Worm (Caenorhabditis elegans) whole organism, young adult: Measurements from ENCODE around the gene ckr-2.

Source experiments
- C06A6.2 ChIP-seq: fragments of 200-800 bp; sonication (Bioruptor generic); conservative IDR thresholded peaks from 2 replicates; pipeline ENCODE4 v1.3.6; 2022; ENCODE audit warnings: missing genetic modification characterization, missing compliant biosample characterization
- C17E4.6 ChIP-seq: fragments of 200-800 bp; sonication (Bioruptor generic); IDR thresholded peaks from 2 replicates; pipeline ENCODE4 v1.3.6; 2022; ENCODE audit warnings: missing genetic modification reagents, missing genetic modification characterization, missing compliant biosample characterization
- F33H1.4 ChIP-seq: fragments of 200-800 bp; sonication (Bioruptor generic); IDR thresholded peaks from 2 replicates; pipeline ENCODE4 v1.3.6; 2022; ENCODE audit warnings: missing genetic modification reagents, missing genetic modification characterization, missing compliant biosample characterization
- F49E8.2 ChIP-seq: sonication (generic microtip); optimal IDR thresholded peaks from 3 replicates; lab custom pipeline; 2017; ENCODE audit warnings: missing genetic modification characterization, mild to moderate bottlenecking, missing compliant biosample characterization, antibody characterized with exemption, moderate library complexity; ENCODE audit not compliant: insufficient read depth
- K11D2.4 ChIP-seq: fragments of 200-800 bp; sonication (Bioruptor generic); IDR thresholded peaks from 2 replicates; pipeline ENCODE4 v1.3.6; 2022; ENCODE audit warnings: missing genetic modification reagents, missing genetic modification characterization, missing compliant biosample characterization
- K12H6.12 ChIP-seq: fragments of 200-800 bp; sonication (Bioruptor generic); optimal IDR thresholded peaks from 2 replicates; lab custom pipeline; 2018; ENCODE audit warnings: mild to moderate bottlenecking, missing genetic modification characterization, missing compliant biosample characterization
- Y56A3A.18 ChIP-seq: fragments of 200-800 bp; sonication (Bioruptor generic); IDR thresholded peaks from 2 replicates; pipeline ENCODE4 v1.3.6; 2022; ENCODE audit warnings: missing genetic modification reagents, missing genetic modification characterization, missing compliant biosample characterization
- akir-1 ChIP-seq: fragments of 200-800 bp; sonication (Bioruptor generic); optimal IDR thresholded peaks from 2 replicates; lab custom pipeline; 2018; ENCODE audit warnings: mild to moderate bottlenecking, missing genetic modification characterization, moderate library complexity, missing compliant biosample characterization
- atf-7 ChIP-seq: sonication (generic microtip); optimal IDR thresholded peaks from 2 replicates; lab custom pipeline; 2017; ENCODE audit warnings: mild to moderate bottlenecking, missing genetic modification characterization, missing compliant biosample characterization
- athp-1 ChIP-seq: sonication (generic microtip); optimal IDR thresholded peaks from 2 replicates; lab custom pipeline; 2017; ENCODE audit warnings: mild to moderate bottlenecking, missing genetic modification characterization, missing compliant biosample characterization
- ccch-3 ChIP-seq: fragments of 200-800 bp; sonication (Bioruptor generic); optimal IDR thresholded peaks from 2 replicates; lab custom pipeline; 2018; ENCODE audit warnings: mild to moderate bottlenecking, missing genetic modification characterization, missing compliant biosample characterization
- ceh-100 ChIP-seq: fragments of 200-800 bp; sonication (Bioruptor generic); IDR thresholded peaks from 2 replicates; pipeline ENCODE4 v1.3.6; 2022; ENCODE audit warnings: missing genetic modification reagents, missing genetic modification characterization, missing compliant biosample characterization
- ceh-27 ChIP-seq: fragments of 200-800 bp; sonication (Bioruptor generic); optimal IDR thresholded peaks from 2 replicates; lab custom pipeline; 2018; ENCODE audit warnings: mild to moderate bottlenecking, missing genetic modification characterization, moderate library complexity, missing compliant biosample characterization
- ceh-91 ChIP-seq: fragments of 200-800 bp; sonication (Bioruptor generic); IDR thresholded peaks from 2 replicates; pipeline ENCODE4 v1.3.6; 2022; ENCODE audit warnings: missing genetic modification reagents, missing genetic modification characterization, missing compliant biosample characterization
- egl-44 ChIP-seq: fragments of 200-800 bp; sonication (Bioruptor generic); IDR thresholded peaks from 2 replicates; pipeline ENCODE4 v1.3.6; 2022; ENCODE audit warnings: missing genetic modification reagents, missing genetic modification characterization, missing compliant biosample characterization
- egrh-3 ChIP-seq: fragments of 200-800 bp; sonication (Bioruptor generic); IDR thresholded peaks from 2 replicates; pipeline ENCODE4 v1.3.6; 2022; ENCODE audit warnings: missing genetic modification reagents, missing genetic modification characterization, missing compliant biosample characterization
- gei-17 ChIP-seq: fragments of 200-800 bp; sonication (Bioruptor generic); optimal IDR thresholded peaks from 2 replicates; lab custom pipeline; 2018; ENCODE audit warnings: mild to moderate bottlenecking, missing genetic modification characterization, missing compliant biosample characterization
- hmg-20 ChIP-seq: fragments of 200-800 bp; sonication (Bioruptor generic); IDR thresholded peaks from 2 replicates; pipeline ENCODE4 v1.3.6; 2022; ENCODE audit warnings: missing genetic modification reagents, missing genetic modification characterization, missing compliant biosample characterization
- hrde-1 ChIP-seq: sonication (generic microtip); optimal IDR thresholded peaks from 2 replicates; lab custom pipeline; 2016; ENCODE audit warnings: missing genetic modification characterization, mild to moderate bottlenecking, missing compliant biosample characterization, moderate library complexity, missing genotype, missing genetic modification reagents, borderline replicate concordance
- lin-26 ChIP-seq: fragments of 200-800 bp; sonication (Bioruptor generic); IDR thresholded peaks from 2 replicates; pipeline ENCODE4 v1.3.6; 2022; ENCODE audit warnings: missing genetic modification reagents, missing genetic modification characterization, missing compliant biosample characterization
- madf-8 ChIP-seq: fragments of 200-800 bp; sonication (Bioruptor generic); conservative IDR thresholded peaks from 2 replicates; pipeline ENCODE4 v1.3.6; 2022; ENCODE audit warnings: missing genetic modification reagents, missing genetic modification characterization, missing compliant biosample characterization
- mcd-1 ChIP-seq: fragments of 200-800 bp; sonication (Bioruptor generic); IDR thresholded peaks from 2 replicates; pipeline ENCODE4 v1.3.6; 2022; ENCODE audit warnings: missing genetic modification reagents, missing genetic modification characterization, missing compliant biosample characterization
- mel-28 ChIP-seq: sonication (generic microtip); optimal IDR thresholded peaks from 2 replicates; lab custom pipeline; 2016; ENCODE audit warnings: borderline replicate concordance, mild to moderate bottlenecking, missing genetic modification characterization, missing compliant biosample characterization
- mes-4 ChIP-seq: sonication (generic microtip); optimal IDR thresholded peaks from 2 replicates; lab custom pipeline; 2016; ENCODE audit warnings: missing genotype, missing genetic modification characterization, missing compliant biosample characterization
- nfya-2 ChIP-seq: fragments of 200-800 bp; sonication (Bioruptor generic); IDR thresholded peaks from 2 replicates; pipeline ENCODE4 v1.3.6; 2022; ENCODE audit warnings: missing genetic modification reagents, missing genetic modification characterization, missing compliant biosample characterization
- nhr-120 ChIP-seq: fragments of 200-800 bp; sonication (Bioruptor generic); IDR thresholded peaks from 2 replicates; pipeline ENCODE4 v1.3.6; 2022; ENCODE audit warnings: missing genetic modification characterization, missing compliant biosample characterization
- nhr-27 ChIP-seq: fragments of 200-800 bp; sonication (Bioruptor generic); optimal IDR thresholded peaks from 2 replicates; lab custom pipeline; 2018; ENCODE audit warnings: mild to moderate bottlenecking, missing genetic modification characterization, moderate library complexity, missing compliant biosample characterization
- nhr-90 ChIP-seq: sonication (generic microtip); optimal IDR thresholded peaks from 2 replicates; lab custom pipeline; 2016; ENCODE audit warnings: missing genotype, mild to moderate bottlenecking, missing genetic modification characterization, missing compliant biosample characterization
- snpc-1.3 ChIP-seq: sonication (generic microtip); optimal IDR thresholded peaks from 2 replicates; lab custom pipeline; 2017; ENCODE audit warnings: missing genetic modification characterization, mild to moderate bottlenecking, missing compliant biosample characterization, antibody characterized with exemption, moderate library complexity, missing genotype, missing genetic modification reagents; ENCODE audit not compliant: insufficient read depth
- somi-1 ChIP-seq: fragments of 200-800 bp; sonication (Bioruptor generic); optimal IDR thresholded peaks from 2 replicates; lab custom pipeline; 2018; ENCODE audit warnings: mild to moderate bottlenecking, missing genetic modification characterization, missing compliant biosample characterization
- tlf-1 ChIP-seq: fragments of 200-800 bp; sonication (Bioruptor generic); optimal IDR thresholded peaks from 2 replicates; lab custom pipeline; 2018; ENCODE audit warnings: mild to moderate bottlenecking, missing genetic modification characterization, missing compliant biosample characterization
- unc-62 ChIP-seq: fragments of 150-350 bp; optimal IDR thresholded peaks from 2 replicates; lab custom pipeline; 2014; ENCODE audit warnings: missing biosample characterization, missing genetic modification reagents, missing genetic modification characterization
- xnd-1 ChIP-seq: sonication (generic microtip); optimal IDR thresholded peaks from 2 replicates; lab custom pipeline; 2016; ENCODE audit warnings: missing genotype, missing genetic modification reagents, missing genetic modification characterization, missing compliant biosample characterization
- zfh-2 ChIP-seq: fragments of 200-800 bp; sonication (Bioruptor generic); conservative IDR thresholded peaks from 2 replicates; pipeline ENCODE4 v1.3.6; 2022; ENCODE audit warnings: missing genetic modification reagents, missing genetic modification characterization, missing compliant biosample characterization

ckr-2 gene

DNA sequence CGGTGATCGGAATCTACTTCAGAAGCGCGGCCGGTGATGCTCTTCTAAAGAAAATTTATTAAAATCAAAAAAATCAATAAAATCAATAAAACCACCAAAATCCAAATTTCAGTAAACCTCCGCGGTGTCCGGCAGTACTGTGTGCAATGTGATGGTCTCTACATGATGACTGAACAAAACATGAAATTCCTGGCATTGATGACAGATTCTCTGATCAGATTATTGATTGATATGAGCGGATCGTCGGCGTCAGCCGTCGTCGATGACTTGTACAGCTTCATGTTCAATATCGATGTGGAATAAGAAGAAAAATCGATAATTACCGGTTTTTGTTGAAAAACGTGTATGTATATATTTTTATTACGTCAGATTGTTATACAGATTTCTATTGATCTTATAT lies 12.5 kb downstream of the ckr-2 start:
- no peak for TF ChIP-seq nhr-120 (GFP tag; lab: Robert Waterston, UW)
- TF ChIP-seq mel-28, result no peak
- no peak for TF ChIP-seq nfya-2
- TF ChIP-seq tlf-1 (GFP tag; lab: Kevin White, UChicago), result no peak
- no peak for TF ChIP-seq ceh-100 (GFP tag; lab: Robert Waterston, UW)
- TF ChIP-seq snpc-1.3, result no peak
- TF ChIP-seq mes-4 (tag; lab: Kevin White, UChicago), result no peak
- TF ChIP-seq ceh-27 (GFP tag; lab: Kevin White, UChicago), result no peak
- no peak for TF ChIP-seq C17E4.6 (GFP tag; lab: Robert Waterston, UW)
- TF ChIP-seq akir-1 (GFP tag; lab: Kevin White, UChicago), result no peak
- no peak for TF ChIP-seq mcd-1 (GFP tag; lab: Robert Waterston, UW)
- no peak for TF ChIP-seq athp-1
- no peak for TF ChIP-seq K12H6.12 (tag; lab: Kevin White, UChicago)
- no peak for TF ChIP-seq xnd-1 (tag; lab: Kevin White, UChicago)
- TF ChIP-seq F33H1.4 (GFP tag; lab: Robert Waterston, UW), result no peak
- no peak for TF ChIP-seq lin-26 (GFP tag; lab: Robert Waterston, UW)
- TF ChIP-seq somi-1 (GFP tag; lab: Kevin White, UChicago), result no peak
- TF ChIP-seq unc-62 (GFP tag; lab: Kevin White, UChicago), result no peak
- TF ChIP-seq madf-8 (GFP tag; lab: Robert Waterston, UW), result no peak
- no peak for TF ChIP-seq K11D2.4 (GFP tag; lab: Robert Waterston, UW)

DNA sequence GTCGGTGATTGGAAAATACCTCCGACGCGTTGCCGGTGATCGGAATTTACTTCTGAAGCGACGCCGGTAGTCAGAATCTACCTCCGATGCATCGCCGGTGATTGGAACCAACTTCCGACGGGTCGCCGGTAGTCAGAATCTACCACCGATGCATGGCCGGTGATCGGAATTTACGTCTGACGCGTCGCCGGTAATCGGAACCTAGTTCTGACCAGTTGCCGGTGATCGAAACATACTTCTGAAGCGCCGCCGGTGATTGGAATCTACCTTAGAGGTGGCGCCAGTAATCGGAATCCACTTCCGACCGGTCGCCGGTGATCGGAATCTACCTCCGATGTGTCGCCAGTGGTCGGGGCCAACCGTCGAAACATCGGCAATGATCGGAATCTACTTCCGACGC lies 13.1 kb downstream of the ckr-2 start:
- no peak for TF ChIP-seq gei-17 (GFP tag; lab: Kevin White, UChicago)
- no peak for TF ChIP-seq ccch-3 (GFP tag; lab: Kevin White, UChicago)
- no peak for TF ChIP-seq hmg-20
- no peak for TF ChIP-seq atf-7 (tag; lab: Kevin White, UChicago)
- TF ChIP-seq ceh-27 (GFP tag; lab: Kevin White, UChicago), result no peak
- peak; percentile 67 for TF ChIP-seq zfh-2 (GFP tag; lab: Robert Waterston, UW)
- no peak for TF ChIP-seq nhr-120 (GFP tag; lab: Robert Waterston, UW)

DNA sequence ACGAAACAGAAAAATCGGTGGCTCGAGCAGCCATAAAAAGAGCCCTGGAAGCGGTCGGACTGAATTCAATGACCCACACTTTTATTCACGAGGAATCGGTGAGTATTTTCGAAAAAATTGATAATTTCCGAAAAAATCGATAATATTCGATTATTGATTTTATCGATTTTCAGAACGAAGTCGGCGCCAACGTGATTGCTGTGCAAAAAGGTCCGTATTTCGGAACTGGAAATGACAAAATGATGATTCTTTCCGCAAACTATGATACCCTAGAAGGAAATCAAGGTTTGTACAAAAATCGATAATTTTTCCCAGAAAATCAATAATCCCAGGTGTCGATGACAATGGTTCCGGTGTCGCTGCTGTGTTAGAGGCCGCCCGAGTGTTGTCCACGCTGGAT lies 14.5 kb downstream of the ckr-2 start:
- no peak for TF ChIP-seq nhr-90 (tag; lab: Kevin White, UChicago)
- no peak for TF ChIP-seq C06A6.2 (GFP tag; lab: Robert Waterston, UW)
- no peak for TF ChIP-seq egl-44 (GFP tag; lab: Robert Waterston, UW)
- no peak for TF ChIP-seq hrde-1
- no peak for TF ChIP-seq egrh-3 (GFP tag; lab: Robert Waterston, UW)
- no peak for TF ChIP-seq F49E8.2
- TF ChIP-seq Y56A3A.18 (GFP tag; lab: Robert Waterston, UW), result no peak
- no peak for TF ChIP-seq akir-1 (GFP tag; lab: Kevin White, UChicago)

DNA sequence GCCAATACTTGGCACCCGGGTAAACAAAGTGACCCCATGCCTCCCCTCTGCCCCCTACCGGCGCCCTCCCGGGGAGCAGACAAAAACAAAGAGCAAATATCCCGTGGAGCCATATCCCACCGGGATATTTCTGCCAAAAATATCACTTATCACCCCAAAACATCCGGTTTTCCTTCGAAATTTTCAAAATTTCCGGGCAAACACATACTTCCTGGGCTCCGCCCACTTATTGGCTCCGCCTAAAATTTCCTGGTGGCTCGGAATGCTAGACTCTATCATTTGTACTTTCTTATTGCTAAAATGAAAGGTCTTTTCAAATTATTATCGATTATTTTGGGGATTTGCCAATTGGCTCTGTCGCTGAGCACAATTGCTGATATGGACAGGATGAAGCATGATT lies 15.7 kb downstream of the ckr-2 start, which contains the start of gene Y39A3B.1:
Y39A3B.1 (plus strand) TSS at position 301 of the 400 bp plus-strand sequence.
- TF ChIP-seq ceh-91 (GFP tag; lab: Robert Waterston, UW) (0 out of 2 replicates have a peak, but pooled peaks have one; percentile 15), nhr-27 (no peak)
